Fruit fly (Drosophila melanogaster) whole organism, embryonic: ENCODE data around the gene Taf6.

Source experiments
- Ada2b ChIP-seq: fragments of 200-800 bp; sonication (Bioruptor generic); IDR thresholded peaks from 2 replicates; pipeline ENCODE4 v1.3.6; 2022; ENCODE audit warnings: missing biosample characterization, missing genetic modification characterization
- Blimp-1 ChIP-seq: fragments of 200-800 bp; sonication (Bioruptor generic); optimal IDR thresholded peaks from 3 replicates; lab custom pipeline; 2018; ENCODE audit warnings: missing biosample characterization, missing genetic modification characterization, mild to moderate bottlenecking, moderate library complexity, missing genetic modification reagents
- CG12071 ChIP-seq: fragments of 200-800 bp; sonication (Bioruptor generic); optimal IDR thresholded peaks from 3 replicates; lab custom pipeline; 2018; ENCODE audit warnings: missing biosample characterization, mild to moderate bottlenecking, missing genetic modification characterization
- CG15479 ChIP-seq: fragments of 200-800 bp; sonication (Bioruptor generic); optimal IDR thresholded peaks from 3 replicates; lab custom pipeline; 2019; ENCODE audit warnings: missing biosample characterization, mild to moderate bottlenecking, missing genetic modification characterization, moderate library complexity
- CG15514 ChIP-seq: fragments of 200-800 bp; sonication (Bioruptor generic); optimal IDR thresholded peaks from 3 replicates; lab custom pipeline; 2017; ENCODE audit warnings: missing biosample characterization, missing genetic modification characterization, mild to moderate bottlenecking, moderate library complexity, missing genetic modification reagents
- CG2202 ChIP-seq: fragments of 200-800 bp; sonication (Bioruptor generic); optimal IDR thresholded peaks from 2 replicates; lab custom pipeline; 2018; ENCODE audit warnings: missing biosample characterization, mild to moderate bottlenecking, missing genetic modification characterization
- CG32767 ChIP-seq: fragments of 200-800 bp; sonication (Bioruptor generic); IDR thresholded peaks from 2 replicates; pipeline ENCODE4 v1.3.6; 2022; ENCODE audit warnings: missing biosample characterization, missing genetic modification characterization
- CG4424 ChIP-seq: fragments of 200-800 bp; sonication (Bioruptor generic); optimal IDR thresholded peaks from 3 replicates; lab custom pipeline; 2016; ENCODE audit warnings: missing biosample characterization, missing genetic modification characterization
- CG5953 ChIP-seq: fragments of 200-800 bp; sonication (Bioruptor generic); IDR thresholded peaks from 2 replicates; pipeline ENCODE4 v1.3.6; 2022; ENCODE audit warnings: missing biosample characterization, missing genetic modification characterization
- CG8089 ChIP-seq: fragments of 200-800 bp; sonication (Bioruptor generic); optimal IDR thresholded peaks from 3 replicates; lab custom pipeline; 2016; ENCODE audit warnings: missing biosample characterization, missing genetic modification characterization
- CG8281 ChIP-seq: fragments of 200-800 bp; sonication (Bioruptor generic); optimal IDR thresholded peaks from 2 replicates; lab custom pipeline; 2018; ENCODE audit warnings: missing biosample characterization, mild to moderate bottlenecking, missing genetic modification characterization, moderate library complexity
- CG8290 ChIP-seq, 3 experiments: fragments of 200-800 bp; sonication (Bioruptor generic); optimal IDR thresholded peaks; 2 replicates each; lab custom pipeline; 2016 to 2019; ENCODE audit warnings: missing biosample characterization in 3 of 3, missing genetic modification characterization in 3 of 3, mild to moderate bottlenecking in 2 of 3, moderate library complexity in 1 of 3
- CG9817 ChIP-seq: fragments of 200-800 bp; sonication (Bioruptor generic); optimal IDR thresholded peaks from 2 replicates; lab custom pipeline; 2018; ENCODE audit warnings: missing biosample characterization, mild to moderate bottlenecking, missing genetic modification characterization, moderate library complexity
- D19A ChIP-seq: fragments of 200-800 bp; optimal IDR thresholded peaks from 3 replicates; lab custom pipeline; 2019; ENCODE audit warnings: missing biosample characterization, mild to moderate bottlenecking, missing genetic modification characterization, moderate library complexity
- Dp ChIP-seq: fragments of 200-800 bp; sonication (Bioruptor generic); optimal IDR thresholded peaks from 2 replicates; lab custom pipeline; 2018; ENCODE audit warnings: missing biosample characterization, mild to moderate bottlenecking, missing genetic modification characterization, moderate library complexity
- Drgx ChIP-seq: fragments of 200-800 bp; sonication (Bioruptor generic); IDR thresholded peaks from 2 replicates; pipeline ENCODE4 v1.3.6; 2022; ENCODE audit warnings: missing biosample characterization, missing genetic modification characterization
- E2f2 ChIP-seq: fragments of 200-800 bp; sonication (Bioruptor generic); IDR thresholded peaks from 2 replicates; pipeline ENCODE4 v1.3.6; 2022; ENCODE audit warnings: missing biosample characterization, missing genetic modification characterization
- Elba2 ChIP-seq: fragments of 200-800 bp; sonication (Bioruptor generic); optimal IDR thresholded peaks from 3 replicates; lab custom pipeline; 2016; ENCODE audit warnings: missing biosample characterization, missing genetic modification characterization
- Ets65A ChIP-seq: fragments of 200-800 bp; sonication (Bioruptor generic); peaks from one replicate; lab custom pipeline; 2016; ENCODE audit warnings: missing biosample characterization, missing genetic modification characterization
- H2.0 ChIP-seq: fragments of 200-800 bp; sonication (Bioruptor generic); IDR thresholded peaks from 2 replicates; pipeline ENCODE4 v1.3.6; 2022; ENCODE audit warnings: missing biosample characterization, missing genetic modification characterization
- Hand ChIP-seq: fragments of 200-800 bp; sonication (Bioruptor generic); optimal IDR thresholded peaks from 2 replicates; lab custom pipeline; 2017; ENCODE audit warnings: mild to moderate bottlenecking, missing biosample characterization, missing genetic modification reagents, missing genetic modification characterization
- Hey ChIP-seq: fragments of 200-800 bp; sonication (Bioruptor generic); optimal IDR thresholded peaks from 3 replicates; lab custom pipeline; 2018; ENCODE audit warnings: missing biosample characterization, mild to moderate bottlenecking, missing genetic modification characterization
- HmgD ChIP-seq: fragments of 200-800 bp; sonication (Bioruptor generic); optimal IDR thresholded peaks from 3 replicates; lab custom pipeline; 2016; ENCODE audit warnings: missing biosample characterization, missing genetic modification characterization
- Hmx ChIP-seq: fragments of 200-800 bp; sonication (Bioruptor generic); optimal IDR thresholded peaks from 2 replicates; lab custom pipeline; 2016; ENCODE audit warnings: missing biosample characterization, missing genetic modification characterization
- MESR4 ChIP-seq: fragments of 200-800 bp; sonication (Bioruptor generic); optimal IDR thresholded peaks from 2 replicates; lab custom pipeline; 2018; ENCODE audit warnings: missing biosample characterization, mild to moderate bottlenecking, missing genetic modification characterization, moderate library complexity
- MTF-1 ChIP-seq: fragments of 200-800 bp; sonication (Bioruptor generic); optimal IDR thresholded peaks from 2 replicates; lab custom pipeline; 2018; ENCODE audit warnings: missing biosample characterization, mild to moderate bottlenecking, missing genetic modification characterization, borderline replicate concordance
- Med ChIP-seq: fragments of 200-800 bp; sonication (Bioruptor generic); peaks from one replicate; lab custom pipeline; 2016; ENCODE audit warnings: missing biosample characterization, missing genetic modification characterization, mild to moderate bottlenecking, inconsistent platforms, moderate library complexity
- Nf-YB ChIP-seq: fragments of 200-800 bp; sonication (Bioruptor generic); optimal IDR thresholded peaks from 3 replicates; lab custom pipeline; 2019; ENCODE audit warnings: missing biosample characterization, mild to moderate bottlenecking, missing genetic modification characterization, moderate library complexity
- Rx ChIP-seq: fragments of 200-800 bp; sonication (Bioruptor generic); IDR thresholded peaks from 2 replicates; pipeline ENCODE4 v1.3.6; 2022; ENCODE audit warnings: missing biosample characterization, missing genetic modification characterization
- YL-1 ChIP-seq: fragments of 200-800 bp; sonication (Bioruptor generic); optimal IDR thresholded peaks from 3 replicates; lab custom pipeline; 2017; ENCODE audit warnings: missing biosample characterization, mild to moderate bottlenecking, missing genetic modification characterization
- bab2 ChIP-seq: fragments of 200-800 bp; sonication (Bioruptor generic); optimal IDR thresholded peaks from 2 replicates; lab custom pipeline; 2016; ENCODE audit warnings: missing biosample characterization, missing genetic modification characterization
- da ChIP-seq: fragments of 200-800 bp; sonication (Bioruptor generic); optimal IDR thresholded peaks from 2 replicates; lab custom pipeline; 2016; ENCODE audit warnings: missing biosample characterization, missing genetic modification characterization
- esg ChIP-seq: fragments of 200-800 bp; sonication (Bioruptor generic); conservative IDR thresholded peaks from 2 replicates; pipeline ENCODE4 v1.3.6; 2022; ENCODE audit warnings: missing biosample characterization, missing genetic modification characterization
- fd3F ChIP-seq: fragments of 200-800 bp; sonication (Bioruptor generic); optimal IDR thresholded peaks from 2 replicates; lab custom pipeline; 2018; ENCODE audit warnings: missing biosample characterization, mild to moderate bottlenecking, missing genetic modification characterization, moderate library complexity
- ham ChIP-seq: fragments of 200-800 bp; sonication (Bioruptor generic); IDR thresholded peaks from 2 replicates; pipeline ENCODE4 v1.3.6; 2022; ENCODE audit warnings: missing biosample characterization, missing genetic modification characterization
- ken ChIP-seq: fragments of 200-800 bp; sonication (Bioruptor generic); IDR thresholded peaks from 3 replicates; pipeline ENCODE4 v1.3.6; 2022; ENCODE audit warnings: missing biosample characterization, missing genetic modification characterization
- klu ChIP-seq: fragments of 200-800 bp; sonication (Bioruptor generic); IDR thresholded peaks from 2 replicates; pipeline ENCODE4 v1.3.6; 2022; ENCODE audit warnings: missing biosample characterization, missing genetic modification characterization
- mirr ChIP-seq: fragments of 200-800 bp; sonication (Bioruptor generic); optimal IDR thresholded peaks from 3 replicates; lab custom pipeline; 2018; ENCODE audit warnings: missing biosample characterization, mild to moderate bottlenecking, missing genetic modification characterization
- nerfin-1 ChIP-seq: fragments of 200-800 bp; sonication (Bioruptor generic); optimal IDR thresholded peaks from 3 replicates; lab custom pipeline; 2019; ENCODE audit warnings: missing biosample characterization, mild to moderate bottlenecking, missing genetic modification characterization, moderate library complexity
- oc ChIP-seq: fragments of 200-800 bp; sonication (Bioruptor generic); optimal IDR thresholded peaks from 2 replicates; lab custom pipeline; 2018; ENCODE audit warnings: missing biosample characterization, mild to moderate bottlenecking, missing genetic modification characterization, moderate library complexity
- pum ChIP-seq: fragments of 200-800 bp; sonication (Bioruptor generic); optimal IDR thresholded peaks from 2 replicates; lab custom pipeline; 2016; ENCODE audit warnings: missing biosample characterization, missing genetic modification characterization
- slbo ChIP-seq: fragments of 200-800 bp; sonication (Bioruptor generic); IDR thresholded peaks from 2 replicates; pipeline ENCODE4 v1.3.6; 2022; ENCODE audit warnings: missing biosample characterization, missing genetic modification characterization
- sob ChIP-seq: fragments of 200-800 bp; sonication (Bioruptor generic); IDR thresholded peaks from 2 replicates; pipeline ENCODE4 v1.3.6; 2022; ENCODE audit warnings: missing biosample characterization, missing genetic modification characterization
- sug ChIP-seq: fragments of 200-800 bp; optimal IDR thresholded peaks from 2 replicates; lab custom pipeline; 2019; ENCODE audit warnings: missing biosample characterization, mild to moderate bottlenecking, missing genetic modification characterization, moderate library complexity
- tll ChIP-seq, 2 experiments: fragments of 200-800 bp in 1 of 2; fragments of >200 bp in 1 of 2; sonication (Bioruptor generic) in 1 of 2; optimal IDR thresholded peaks; 2 replicates each; lab custom pipeline; 2017 to 2019; ENCODE audit warnings: missing biosample characterization in 2 of 2, missing genetic modification characterization in 2 of 2, mild to moderate bottlenecking in 1 of 2, moderate library complexity in 1 of 2
- wek ChIP-seq: fragments of 200-800 bp; sonication (Bioruptor generic); optimal IDR thresholded peaks from 3 replicates; lab custom pipeline; 2018; ENCODE audit warnings: missing biosample characterization, mild to moderate bottlenecking, missing genetic modification characterization, moderate library complexity

Taf6 gene

DNA sequence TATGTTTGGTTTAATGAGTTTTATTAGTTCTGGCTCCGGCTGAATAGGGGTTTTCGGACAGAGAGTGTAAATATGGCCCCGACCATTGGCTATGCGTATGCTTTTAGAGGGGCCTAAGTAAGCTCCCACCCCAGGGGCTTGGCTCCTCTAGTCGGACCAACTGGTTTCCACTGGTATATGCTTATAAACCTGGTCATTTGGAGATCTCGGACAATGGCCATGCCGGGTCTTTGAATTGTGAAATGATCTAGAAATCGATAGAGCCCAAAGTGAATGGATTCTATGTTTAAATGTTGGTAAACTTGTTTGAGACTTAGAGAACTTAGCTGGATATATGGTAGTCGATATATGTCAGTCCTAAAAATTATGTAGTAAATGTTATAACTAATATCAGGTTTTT, 40.2 kb upstream of the Taf6 start (continued):
- no peak for TF ChIP-seq fd3F (GFP tag; lab: Kevin White, UChicago)
- no peak for TF ChIP-seq bab2
- no peak for TF ChIP-seq mirr (GFP tag; lab: Kevin White, UChicago)
- TF ChIP-seq da, result no peak
- TF ChIP-seq CG32767 (GFP tag; lab: Robert Waterston, UW), result no peak
- TF ChIP-seq Elba2 (GFP tag; lab: Kevin White, UChicago), result no peak
- TF ChIP-seq CG12071, result no peak
- no peak for TF ChIP-seq H2.0 (GFP tag; lab: Robert Waterston, UW)
- no peak for TF ChIP-seq CG8290 (GFP tag; optimal IDR thresholded peaks at IDR 0.05; lab: Kevin White, UChicago)
- no peak for TF ChIP-seq CG8290 (tag; optimal IDR thresholded peaks at IDR 0.05; lab: Kevin White, UChicago)
- TF ChIP-seq E2f2 (GFP tag; lab: Robert Waterston, UW), result no peak
- no peak for TF ChIP-seq pum (GFP tag; lab: Kevin White, UChicago)
- TF ChIP-seq CG9817 (tag; lab: Kevin White, UChicago), result no peak
- TF ChIP-seq Drgx (GFP tag; lab: Robert Waterston, UW), result no peak
- no peak for TF ChIP-seq CG2202 (tag; lab: Kevin White, UChicago)
- peak; percentile 39 for TF ChIP-seq oc (tag; lab: Kevin White, UChicago)
- no peak for TF ChIP-seq Hey
- TF ChIP-seq Nf-YB (GFP tag; lab: Kevin White, UChicago), result no peak

DNA sequence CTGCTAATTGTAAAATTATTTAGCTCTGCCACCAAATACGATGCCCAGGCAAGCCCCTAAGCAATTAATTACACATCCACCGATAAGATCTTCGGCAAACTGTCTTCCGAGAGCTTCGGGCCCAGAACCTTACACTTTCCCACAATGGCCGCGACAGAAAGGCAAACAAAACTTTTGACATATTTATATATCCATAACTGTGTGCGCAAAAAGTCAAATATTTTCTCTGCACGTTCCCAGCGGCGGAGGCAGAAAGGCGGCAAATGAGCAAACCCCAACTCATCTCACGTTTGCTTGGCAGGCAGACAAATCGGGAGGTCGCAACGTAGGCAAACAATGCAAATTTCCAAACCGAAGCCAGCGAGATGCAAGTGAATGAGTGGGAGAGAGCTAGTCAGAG, 39.7 kb upstream of the Taf6 start:
- no peak for TF ChIP-seq Hand
- TF ChIP-seq tll (GFP tag; optimal IDR thresholded peaks at IDR 0.05; lab: Kevin White, UChicago), result peak in 1 of 2 experiments; percentile 56
- TF ChIP-seq Med, result peak; percentile 53
- peak; percentile 33 for TF ChIP-seq Ets65A
- no peak for TF ChIP-seq HmgD (GFP tag; lab: Kevin White, UChicago)
- TF ChIP-seq CG15479 (GFP tag; lab: Kevin White, UChicago), result peak; percentile 55
- peak; percentile 1 for TF ChIP-seq Blimp-1
- TF ChIP-seq ham (GFP tag; lab: Robert Waterston, UW), result no peak
- no peak for TF ChIP-seq CG8281 (tag; lab: Kevin White, UChicago)
- TF ChIP-seq YL-1 (GFP tag; lab: Kevin White, UChicago), result no peak
- no peak for TF ChIP-seq Dp (GFP tag; lab: Kevin White, UChicago)
- TF ChIP-seq sug (tag; lab: Kevin White, UChicago), result no peak
- TF ChIP-seq slbo (GFP tag; lab: Robert Waterston, UW), result no peak
- TF ChIP-seq nerfin-1 (tag; lab: Kevin White, UChicago), result no peak
- TF ChIP-seq MTF-1 (GFP tag; lab: Kevin White, UChicago), result peak; percentile 5
- no peak for TF ChIP-seq CG15514 (GFP tag; lab: Kevin White, UChicago)
- no peak for TF ChIP-seq MESR4 (GFP tag; lab: Kevin White, UChicago)
- no peak for TF ChIP-seq CG8089
- TF ChIP-seq esg (GFP tag; lab: Robert Waterston, UW), result no peak
- TF ChIP-seq klu, result no peak
- no peak for TF ChIP-seq wek (GFP tag; lab: Kevin White, UChicago)
- TF ChIP-seq Hmx, result no peak
- TF ChIP-seq CG4424 (GFP tag; lab: Kevin White, UChicago), result no peak
- 0 out of 2 replicates have a peak, but pooled peaks have one; percentile 4 for TF ChIP-seq Ada2b (GFP tag; lab: Robert Waterston, UW)
- no peak for TF ChIP-seq Rx (GFP tag; lab: Robert Waterston, UW)
- no peak for TF ChIP-seq CG5953 (GFP tag; lab: Robert Waterston, UW)
- no peak for TF ChIP-seq D19A (tag; lab: Kevin White, UChicago)
- 0 out of 3 replicates have a peak, but pooled peaks have one; percentile 13 for TF ChIP-seq ken (GFP tag; lab: Robert Waterston, UW)
- no peak for TF ChIP-seq sob (GFP tag; lab: Robert Waterston, UW)
